Worm (Caenorhabditis elegans) whole organism, L1 larva: ENCODE data around the gene C38C5.1.

Experiments
- C16A3.4 ChIP-seq: fragments of 150-350 bp; optimal IDR thresholded peaks from 2 replicates; lab custom pipeline; 2014; ENCODE audit warnings: missing biosample characterization, missing genetic modification characterization
- C34B4.2 ChIP-seq: sonication (generic microtip); optimal IDR thresholded peaks from 2 replicates; lab custom pipeline; 2017; ENCODE audit warnings: mild to moderate bottlenecking, missing genetic modification characterization, missing compliant biosample characterization
- F16B12.6 ChIP-seq: fragments of 150-350 bp; optimal IDR thresholded peaks from 2 replicates; lab custom pipeline; 2014; ENCODE audit warnings: missing biosample characterization, missing genetic modification characterization
- Y116A8C.19 ChIP-seq: sonication (generic microtip); optimal IDR thresholded peaks from 2 replicates; lab custom pipeline; 2016; ENCODE audit warnings: missing compliant biosample characterization, missing genetic modification characterization, borderline replicate concordance
- aha-1 ChIP-seq: fragments of 150-350 bp; optimal IDR thresholded peaks from 2 replicates; lab custom pipeline; 2014; ENCODE audit warnings: missing biosample characterization, missing genetic modification characterization
- aly-2 ChIP-seq: fragments of 150-350 bp; optimal IDR thresholded peaks from 2 replicates; lab custom pipeline; 2014; ENCODE audit warnings: missing biosample characterization, missing genetic modification characterization
- ama-1 ChIP-seq: fragments of 150-350 bp; optimal IDR thresholded peaks from 2 replicates; lab custom pipeline; 2014
- blmp-1 ChIP-seq: fragments of 150-350 bp; optimal IDR thresholded peaks from 2 replicates; lab custom pipeline; 2014; ENCODE audit warnings: missing biosample characterization, missing genetic modification characterization
- ceh-8 ChIP-seq: fragments of 200-800 bp; sonication (Bioruptor generic); optimal IDR thresholded peaks from 2 replicates; lab custom pipeline; 2018; ENCODE audit warnings: mild to moderate bottlenecking, missing genetic modification characterization, moderate library complexity, missing compliant biosample characterization
- ceh-90 ChIP-seq: sonication (generic microtip); optimal IDR thresholded peaks from 2 replicates; lab custom pipeline; 2016; ENCODE audit warnings: missing genetic modification characterization, missing compliant biosample characterization
- ces-1 ChIP-seq: fragments of 150-350 bp; optimal IDR thresholded peaks from 2 replicates; lab custom pipeline; 2014; ENCODE audit warnings: missing biosample characterization, missing genetic modification reagents, missing genetic modification characterization
- dpl-1 ChIP-seq, 3 experiments: fragments of 150-350 bp in 2 of 3; sonication (generic microtip) in 1 of 3; optimal IDR thresholded peaks; 2 replicates each; lab custom pipeline; 2014 to 2017; ENCODE audit warnings: missing biosample characterization in 3 of 3, missing genetic modification characterization in 3 of 3, missing genetic modification reagents in 3 of 3
- efl-1 ChIP-seq, 4 experiments: fragments of 150-350 bp; optimal IDR thresholded peaks in 3 of 4; peaks in 1 of 4; 1 replicate in 1 of 4; 2 replicates in 3 of 4; lab custom pipeline; 2014; ENCODE audit warnings: missing biosample characterization in 2 of 4, missing genetic modification characterization in 2 of 4, missing genetic modification reagents in 2 of 4
- efl-3 ChIP-seq: fragments of 200-800 bp; sonication (Bioruptor generic); optimal IDR thresholded peaks from 2 replicates; lab custom pipeline; 2018; ENCODE audit warnings: mild to moderate bottlenecking, missing genetic modification characterization, missing compliant biosample characterization
- elt-2 ChIP-seq: sonication (generic microtip); optimal IDR thresholded peaks from 2 replicates; lab custom pipeline; 2016; ENCODE audit warnings: missing genetic modification characterization, mild to moderate bottlenecking, inconsistent platforms, missing compliant biosample characterization, missing genetic modification reagents
- elt-3 ChIP-seq, 6 experiments: fragments of 150-350 bp in 1 of 6; sonication (generic microtip); optimal IDR thresholded peaks; 2 replicates each; lab custom pipeline; 2017 to 2018; ENCODE audit warnings: missing biosample characterization in 6 of 6, missing genetic modification characterization in 6 of 6, inconsistent platforms in 1 of 6
- ets-5 ChIP-seq: fragments of 200-800 bp; sonication (Bioruptor generic); IDR thresholded peaks from 2 replicates; pipeline ENCODE4 v1.3.6; 2022; ENCODE audit warnings: missing genetic modification characterization, missing compliant biosample characterization
- fkh-8 ChIP-seq: sonication (generic microtip); optimal IDR thresholded peaks from 2 replicates; lab custom pipeline; 2016; ENCODE audit warnings: mild to moderate bottlenecking, missing genetic modification characterization, missing compliant biosample characterization
- fos-1 ChIP-seq: fragments of 150-350 bp; optimal IDR thresholded peaks from 2 replicates; lab custom pipeline; 2014; ENCODE audit warnings: missing biosample characterization, missing genetic modification characterization
- hlh-17 ChIP-seq: fragments of 200-800 bp; sonication (Bioruptor generic); optimal IDR thresholded peaks from 2 replicates; lab custom pipeline; 2018; ENCODE audit warnings: missing genetic modification characterization, mild to moderate bottlenecking, missing compliant biosample characterization, moderate library complexity, borderline replicate concordance
- hlh-4 ChIP-seq: sonication (generic microtip); optimal IDR thresholded peaks from 2 replicates; lab custom pipeline; 2016; ENCODE audit warnings: mild to moderate bottlenecking, missing genetic modification characterization, missing compliant biosample characterization
- hpl-2 ChIP-seq: fragments of 150-350 bp; optimal IDR thresholded peaks from 2 replicates; lab custom pipeline; 2014; ENCODE audit warnings: missing biosample characterization, missing genetic modification reagents, missing genetic modification characterization
- jun-1 ChIP-seq: fragments of 150-350 bp; optimal IDR thresholded peaks from 2 replicates; lab custom pipeline; 2014; ENCODE audit warnings: missing biosample characterization, missing genetic modification reagents, missing genetic modification characterization
- lin-13 ChIP-seq: fragments of 150-350 bp; optimal IDR thresholded peaks from 2 replicates; lab custom pipeline; 2014; ENCODE audit warnings: missing biosample characterization, missing genetic modification reagents, missing genetic modification characterization
- lin-35 ChIP-seq, 2 experiments: fragments of 150-350 bp; optimal IDR thresholded peaks; 2 replicates each; lab custom pipeline; 2014; ENCODE audit warnings: missing biosample characterization in 2 of 2, missing genetic modification characterization in 2 of 2, missing genetic modification reagents in 2 of 2
- lin-39 ChIP-seq: fragments of 150-350 bp; optimal IDR thresholded peaks from 2 replicates; lab custom pipeline; 2014; ENCODE audit warnings: missing biosample characterization, missing genetic modification reagents, missing genetic modification characterization
- lsy-2 ChIP-seq, 2 experiments: fragments of 150-350 bp; optimal IDR thresholded peaks; 2 replicates each; lab custom pipeline; 2014; ENCODE audit warnings: missing biosample characterization in 2 of 2, missing genetic modification characterization in 2 of 2
- mdl-1 ChIP-seq, 2 experiments: fragments of 150-350 bp; optimal IDR thresholded peaks; 2 replicates each; lab custom pipeline; 2014 to 2017; ENCODE audit warnings: missing biosample characterization in 2 of 2, missing genetic modification characterization in 2 of 2, inconsistent platforms in 1 of 2
- mef-2 ChIP-seq: fragments of 150-350 bp; optimal IDR thresholded peaks from 2 replicates; lab custom pipeline; 2014; ENCODE audit warnings: missing biosample characterization, missing genetic modification characterization
- mep-1 ChIP-seq: fragments of 150-350 bp; optimal IDR thresholded peaks from 2 replicates; lab custom pipeline; 2014; ENCODE audit warnings: missing biosample characterization, missing genetic modification characterization
- nhr-11 ChIP-seq: fragments of 150-350 bp; optimal IDR thresholded peaks from 2 replicates; lab custom pipeline; 2014; ENCODE audit warnings: missing biosample characterization, missing genetic modification characterization
- nhr-12 ChIP-seq: sonication (generic microtip); optimal IDR thresholded peaks from 2 replicates; lab custom pipeline; 2017; ENCODE audit warnings: missing biosample characterization, missing genetic modification characterization
- nhr-19 ChIP-seq: fragments of 200-800 bp; sonication (Bioruptor generic); conservative IDR thresholded peaks from 2 replicates; pipeline ENCODE4 v1.3.6; 2022; ENCODE audit warnings: missing genetic modification characterization, missing compliant biosample characterization
- nhr-237 ChIP-seq: fragments of 150-350 bp; optimal IDR thresholded peaks from 2 replicates; lab custom pipeline; 2014; ENCODE audit warnings: missing biosample characterization, missing genetic modification characterization
- nhr-47 ChIP-seq: sonication (generic microtip); optimal IDR thresholded peaks from 2 replicates; lab custom pipeline; 2016; ENCODE audit warnings: mild to moderate bottlenecking, missing genetic modification characterization, moderate library complexity, missing compliant biosample characterization
- nhr-71 ChIP-seq: sonication (generic microtip); optimal IDR thresholded peaks from 2 replicates; lab custom pipeline; 2016; ENCODE audit warnings: mild to moderate bottlenecking, missing genetic modification characterization, moderate library complexity, missing compliant biosample characterization
- nhr-76 ChIP-seq: sonication (generic microtip); optimal IDR thresholded peaks from 2 replicates; lab custom pipeline; 2017; ENCODE audit warnings: missing biosample characterization, missing genetic modification characterization
- nhr-84 ChIP-seq: sonication (generic microtip); optimal IDR thresholded peaks from 2 replicates; lab custom pipeline; 2017; ENCODE audit warnings: missing biosample characterization, missing genetic modification characterization
- pag-3 ChIP-seq: sonication (generic microtip); optimal IDR thresholded peaks from 2 replicates; lab custom pipeline; 2017; ENCODE audit warnings: missing genetic modification characterization, mild to moderate bottlenecking, missing compliant biosample characterization, antibody characterized with exemption, borderline replicate concordance; ENCODE audit not compliant: insufficient read depth
- skn-1 ChIP-seq: fragments of 150-350 bp; optimal IDR thresholded peaks from 2 replicates; lab custom pipeline; 2014; ENCODE audit warnings: missing biosample characterization, missing genetic modification characterization
- snpc-4 ChIP-seq: fragments of 150-350 bp; optimal IDR thresholded peaks from 2 replicates; lab custom pipeline; 2014; ENCODE audit warnings: missing biosample characterization, missing genetic modification characterization
- snu-23 ChIP-seq: sonication (generic microtip); optimal IDR thresholded peaks from 2 replicates; lab custom pipeline; 2016; ENCODE audit warnings: missing genetic modification characterization, missing compliant biosample characterization
- swsn-7 ChIP-seq: sonication (generic microtip); optimal IDR thresholded peaks from 2 replicates; lab custom pipeline; 2016; ENCODE audit warnings: missing genetic modification characterization, missing compliant biosample characterization
- tbx-2 ChIP-seq: sonication (generic microtip); optimal IDR thresholded peaks from 2 replicates; lab custom pipeline; 2016; ENCODE audit warnings: missing genetic modification characterization, missing compliant biosample characterization
- unc-130 ChIP-seq: fragments of 150-350 bp; optimal IDR thresholded peaks from 2 replicates; lab custom pipeline; 2017; ENCODE audit warnings: missing biosample characterization, missing genetic modification characterization, inconsistent platforms
- unc-30 ChIP-seq: sonication (generic microtip); optimal IDR thresholded peaks from 2 replicates; lab custom pipeline; 2017; ENCODE audit warnings: missing biosample characterization, missing genetic modification characterization
- unc-62 ChIP-seq: fragments of 150-350 bp; optimal IDR thresholded peaks from 2 replicates; lab custom pipeline; 2014; ENCODE audit warnings: missing biosample characterization, missing genetic modification reagents, missing genetic modification characterization
- unc-86 ChIP-seq: sonication (generic microtip); optimal IDR thresholded peaks from 2 replicates; lab custom pipeline; 2016; ENCODE audit warnings: missing genetic modification characterization, missing compliant biosample characterization
- vab-15 ChIP-seq: sonication (generic microtip); optimal IDR thresholded peaks from 2 replicates; lab custom pipeline; 2017; ENCODE audit warnings: missing genotype, mild to moderate bottlenecking, missing genetic modification characterization, missing compliant biosample characterization
- xbp-1 ChIP-seq: sonication (generic microtip); optimal IDR thresholded peaks from 2 replicates; lab custom pipeline; 2016; ENCODE audit warnings: missing genetic modification characterization, missing compliant biosample characterization
- zag-1 ChIP-seq: fragments of 150-350 bp; optimal IDR thresholded peaks from 2 replicates; lab custom pipeline; 2014; ENCODE audit warnings: missing biosample characterization, missing genetic modification characterization
- zip-4 ChIP-seq: fragments of 200-800 bp; sonication (Bioruptor generic); optimal IDR thresholded peaks from 2 replicates; lab custom pipeline; 2018; ENCODE audit warnings: mild to moderate bottlenecking, missing genetic modification characterization, moderate library complexity, missing compliant biosample characterization
- ztf-11 ChIP-seq, 2 experiments: sonication (generic microtip); optimal IDR thresholded peaks; 2 replicates each; lab custom pipeline; 2016 to 2017; ENCODE audit warnings: missing genetic modification characterization in 2 of 2, missing biosample characterization in 1 of 2, missing compliant biosample characterization in 1 of 2
- ztf-4 ChIP-seq: fragments of 150-350 bp; optimal IDR thresholded peaks from 2 replicates; lab custom pipeline; 2014; ENCODE audit warnings: missing biosample characterization, missing genetic modification characterization

C38C5.1 gene

DNA sequence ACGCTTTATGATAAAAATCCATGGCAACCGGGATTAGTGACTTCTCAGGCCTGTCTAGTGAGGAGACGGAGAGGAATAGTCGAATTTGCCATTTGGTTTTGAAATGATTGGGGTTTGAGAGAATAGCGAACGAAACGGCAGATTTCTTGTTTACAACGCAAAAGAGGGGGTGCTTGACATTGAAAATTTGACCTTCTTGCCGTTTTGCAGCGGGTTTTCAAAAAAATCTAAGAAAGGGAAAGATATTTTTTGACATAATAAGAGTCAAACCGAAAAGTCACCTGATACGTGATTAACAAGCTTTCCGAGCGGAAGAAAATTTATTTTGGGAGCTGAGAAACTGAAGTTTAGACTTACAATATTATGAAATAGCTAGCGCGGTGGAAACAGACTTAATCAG lies 40.0 kb upstream of the C38C5.1 start (continued):
- TF ChIP-seq lin-39 (tag; lab: Kevin White, UChicago) (no peak), pag-3 (tag; lab: Kevin White, UChicago) (no peak), ceh-90 (tag; lab: Kevin White, UChicago) (no peak), C34B4.2 (tag; lab: Kevin White, UChicago) (no peak), Y116A8C.19 (no peak), lin-35 (GFP tag; optimal IDR thresholded peaks at IDR 0.05; lab: Kevin White, UChicago) (no peak), hpl-2 (GFP tag; lab: Kevin White, UChicago) (no peak), hlh-17 (no peak), elt-3 (tag; optimal IDR thresholded peaks at IDR 0.05; lab: Kevin White, UChicago) (no peak), lin-13 (GFP tag; lab: Kevin White, UChicago) (no peak), mef-2 (tag; lab: Kevin White, UChicago) (no peak), unc-86 (tag; lab: Kevin White, UChicago) (no peak), nhr-47 (tag; lab: Kevin White, UChicago) (no peak), F16B12.6 (tag; lab: Kevin White, UChicago) (no peak), efl-1 (optimal IDR thresholded peaks at IDR 0.05; lab: Kevin White, UChicago) (no peak), efl-1 (GFP tag; optimal IDR thresholded peaks at IDR 0.05 in 1 of 2; lab: Kevin White, UChicago) (peak in 1 of 2 experiments; percentile 2), skn-1 (no peak), fos-1 (no peak), jun-1 (tag; lab: Kevin White, UChicago) (peak; percentile 9), ceh-8 (GFP tag; lab: Kevin White, UChicago) (no peak), C16A3.4 (tag; lab: Kevin White, UChicago) (no peak), aha-1 (no peak), nhr-84 (tag; lab: Kevin White, UChicago) (no peak), snu-23 (peak; percentile 4), ztf-11 (tag; optimal IDR thresholded peaks at IDR 0.05; lab: Kevin White, UChicago) (no peak), ets-5 (GFP tag; lab: Robert Waterston, UW) (no peak), xbp-1 (tag; lab: Kevin White, UChicago) (no peak), zag-1 (tag; lab: Kevin White, UChicago) (no peak), swsn-7 (tag; lab: Kevin White, UChicago) (no peak), mdl-1 (tag; optimal IDR thresholded peaks at IDR 0.05; lab: Kevin White, UChicago) (no peak), nhr-11 (no peak), hlh-4 (no peak), lsy-2 (tag; optimal IDR thresholded peaks at IDR 0.05; lab: Kevin White, UChicago) (no peak), nhr-12 (tag; lab: Kevin White, UChicago) (no peak), zip-4 (peak; percentile 24), unc-62 (GFP tag; lab: Kevin White, UChicago) (no peak), nhr-71 (tag; lab: Kevin White, UChicago) (peak; percentile 17), unc-130 (tag; lab: Kevin White, UChicago) (no peak), tbx-2 (tag; lab: Kevin White, UChicago) (no peak), ces-1 (no peak), elt-2 (no peak), aly-2 (tag; lab: Kevin White, UChicago) (no peak), vab-15 (tag; lab: Kevin White, UChicago) (no peak), ztf-4 (tag; lab: Kevin White, UChicago) (no peak), efl-3 (GFP tag; lab: Kevin White, UChicago) (no peak), ama-1 (lab: Kevin White, UChicago) (no peak), snpc-4 (tag; lab: Kevin White, UChicago) (no peak), nhr-19 (no peak), unc-30 (tag; lab: Kevin White, UChicago) (no peak), mep-1 (tag; lab: Kevin White, UChicago) (no peak), dpl-1 (GFP tag; optimal IDR thresholded peaks at IDR 0.05; lab: Kevin White, UChicago) (peak in 1 of 3 experiments; percentile 1), fkh-8 (peak; percentile 28), nhr-76 (no peak), blmp-1 (tag; lab: Kevin White, UChicago) (peak; percentile 20), nhr-237 (no peak)
